Worm (Caenorhabditis elegans): ENCODE measurements around the gene Y51H4A.935.
A peak's percentile ranks its signal among the peaks of the same experiment; 100 is the strongest.
"Not testable (repeated sequence)": the region's sequence is repeated elsewhere in the genome, so short reads cannot be mapped to it uniquely, and the experiment has no call there.

Gene Y51H4A.935

DNA sequence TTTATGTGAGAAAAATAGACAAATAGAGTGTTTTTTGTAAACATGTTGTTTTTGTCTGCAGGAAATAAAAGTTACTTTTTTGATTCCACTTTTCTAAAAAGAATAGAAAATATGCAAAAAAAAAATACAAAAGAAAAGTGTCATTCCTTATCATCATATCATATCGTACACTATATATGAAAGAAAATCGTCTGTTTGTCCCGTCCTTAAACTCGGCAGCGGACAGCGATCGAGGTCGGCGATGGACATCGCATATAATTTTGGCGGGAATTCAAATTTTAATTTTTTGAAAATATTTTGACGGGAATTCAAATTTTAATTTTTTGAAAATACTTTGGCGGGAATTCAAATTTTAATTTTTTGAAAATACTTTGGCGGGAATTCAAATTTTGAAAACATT, 35.5 kb downstream of the Y51H4A.935 start:
- TF ChIP-seq attf-6 (GFP tag; IDR thresholded peaks at IDR 0.05) (peak; percentile 70), mxl-1 (tag; optimal IDR thresholded peaks at IDR 0.05) (no peak), C06A6.2 (GFP tag; conservative IDR thresholded peaks at IDR 0.05) (no peak), snpc-4 (GFP tag; optimal IDR thresholded peaks at IDR 0.05) (no peak), snpc-4 (tag; optimal IDR thresholded peaks at IDR 0.05) (peak; percentile 43 to 88 (median 57)), F57C9.4 (tag; optimal IDR thresholded peaks at IDR 0.05) (no peak)

DNA sequence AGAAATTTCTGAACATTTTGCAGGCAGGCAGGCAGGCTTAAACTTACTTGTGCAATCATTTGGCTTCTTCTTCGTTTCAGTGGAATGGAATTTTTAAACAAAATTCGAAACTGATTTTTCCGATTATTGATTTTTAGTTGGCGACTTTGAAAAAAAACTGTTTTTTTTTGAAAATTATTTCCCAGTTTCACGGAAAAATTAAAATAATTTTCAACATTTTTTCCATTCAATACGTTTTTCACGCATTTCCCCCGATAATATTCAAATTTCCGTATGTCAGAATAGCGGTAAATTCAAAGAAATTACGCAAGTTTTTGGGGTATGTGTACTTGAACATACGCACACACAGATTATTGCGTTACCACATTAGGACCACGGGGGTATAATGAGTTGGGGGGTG, 36.1 kb downstream of the Y51H4A.935 start, which contains the start of gene VY10G11R.1:
TSS of gene VY10G11R.1 (minus strand) at position 101 of the 400 bp plus-strand sequence.
- not testable (repeated sequence) for TF ChIP-seq dox-1 (GFP tag; IDR thresholded peaks at IDR 0.05); nhr-120 (GFP tag; IDR thresholded peaks at IDR 0.05); nfya-1 (tag; optimal IDR thresholded peaks at IDR 0.05; ENCODE audit: borderline replicate concordance, insufficient read depth)

DNA sequence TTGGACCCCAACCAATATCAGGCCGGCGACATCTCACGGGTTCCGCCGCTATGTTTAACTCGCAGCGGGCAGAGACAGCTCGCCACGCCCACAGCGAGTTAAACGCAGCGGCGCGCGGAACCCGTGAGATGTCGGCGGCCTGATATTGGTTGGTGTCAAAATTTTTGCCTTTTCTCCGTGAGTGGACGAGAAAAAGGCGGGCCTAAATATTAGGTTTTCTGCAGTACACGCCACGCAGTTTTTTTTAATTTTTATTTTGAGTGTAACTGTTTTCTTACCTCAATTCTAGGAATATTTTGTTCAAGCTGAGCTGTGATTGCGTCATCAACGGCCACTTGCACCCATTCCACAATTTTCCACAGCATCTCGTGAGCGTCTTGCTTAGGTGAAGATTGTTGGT, 43.1 kb downstream of the Y51H4A.935 start:
- TF ChIP-seq attf-6 (GFP tag; IDR thresholded peaks at IDR 0.05), result peak; percentile 77; the same call in 1 of the 2 replicates
- not testable (repeated sequence) for TF ChIP-seq snpc-4 (GFP tag; optimal IDR thresholded peaks at IDR 0.05)
- TF ChIP-seq snpc-4 (tag; optimal IDR thresholded peaks at IDR 0.05), result peak in 2 of 4 experiments; percentile 26 to 90

DNA sequence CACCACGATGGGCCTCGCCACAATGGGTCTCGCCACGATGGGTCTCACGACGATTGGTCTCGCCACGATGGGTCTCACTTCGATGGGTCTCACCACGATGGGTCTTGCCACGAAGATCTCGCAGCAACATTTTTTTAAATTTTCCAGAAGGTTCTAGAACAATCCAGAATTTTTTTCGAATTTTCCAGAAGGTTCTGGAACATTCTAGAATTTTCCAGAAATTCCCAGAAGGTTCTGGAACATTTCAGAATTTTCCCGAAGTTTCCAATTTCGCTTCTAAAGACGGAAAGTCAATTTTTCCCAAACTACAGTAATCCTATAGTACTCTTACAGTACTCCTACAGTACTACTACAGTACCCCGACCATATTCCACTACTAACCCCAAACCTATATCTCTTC, 48.1 kb downstream of the Y51H4A.935 start:
- TF ChIP-seq hsf-1 (GFP tag; IDR thresholded peaks at IDR 0.05), result peak; percentile 93

DNA sequence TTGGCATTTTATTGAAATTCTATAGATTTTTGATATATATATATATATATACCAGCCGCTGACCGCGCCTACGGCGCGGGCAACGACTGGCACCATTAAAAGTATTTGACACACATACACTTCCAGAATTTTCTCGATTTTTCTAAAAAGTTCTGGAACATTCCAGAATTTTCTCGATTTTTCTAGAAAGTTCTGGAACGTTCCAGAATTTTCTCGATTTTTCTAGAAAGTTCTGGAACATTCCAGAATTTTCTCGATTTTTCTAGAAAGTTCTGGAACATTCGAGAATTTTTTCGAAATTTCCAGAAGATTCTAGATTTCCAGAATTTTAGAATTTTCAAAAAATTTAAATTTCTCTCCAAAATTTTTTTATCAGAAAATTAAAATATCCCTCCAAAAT, 48.7 kb downstream of the Y51H4A.935 start:
- TF ChIP-seq Y53F4B.3 (GFP tag; IDR thresholded peaks at IDR 0.05) (peak; percentile 97), Y67H2A.10 (GFP tag; conservative IDR thresholded peaks at IDR 0.05) (peak; percentile 84; the same call in 1 of the 2 replicates), attf-6 (GFP tag; IDR thresholded peaks at IDR 0.05) (peak; percentile 98), Y95B8A.8 (GFP tag; IDR thresholded peaks at IDR 0.05) (peak; percentile 98), cebp-1 (GFP tag; IDR thresholded peaks at IDR 0.05) (peak; percentile 79), ceh-58 (GFP tag; IDR thresholded peaks at IDR 0.05) (peak; percentile 100), cebp-2 (GFP tag; IDR thresholded peaks at IDR 0.05) (peak; percentile 95; the same call in 1 of the 2 replicates), Y79H2A.3 (GFP tag; conservative IDR thresholded peaks at IDR 0.05) (peak; percentile 98), egrh-3 (GFP tag; IDR thresholded peaks at IDR 0.05) (peak; percentile 65), hsf-1 (GFP tag; IDR thresholded peaks at IDR 0.05) (peak; percentile 100), B0019.2 (GFP tag; conservative IDR thresholded peaks at IDR 0.05) (peak; percentile 96), nfya-2 (GFP tag; IDR thresholded peaks at IDR 0.05) (peak; percentile 97)
- TF ChIP-seq cebp-1 (tag; optimal IDR thresholded peaks at IDR 0.05), result not testable (repeated sequence)

Measured in whole organism, young adult.